Worm (Caenorhabditis elegans): ENCODE results near the gene pde-2.

DNA sequence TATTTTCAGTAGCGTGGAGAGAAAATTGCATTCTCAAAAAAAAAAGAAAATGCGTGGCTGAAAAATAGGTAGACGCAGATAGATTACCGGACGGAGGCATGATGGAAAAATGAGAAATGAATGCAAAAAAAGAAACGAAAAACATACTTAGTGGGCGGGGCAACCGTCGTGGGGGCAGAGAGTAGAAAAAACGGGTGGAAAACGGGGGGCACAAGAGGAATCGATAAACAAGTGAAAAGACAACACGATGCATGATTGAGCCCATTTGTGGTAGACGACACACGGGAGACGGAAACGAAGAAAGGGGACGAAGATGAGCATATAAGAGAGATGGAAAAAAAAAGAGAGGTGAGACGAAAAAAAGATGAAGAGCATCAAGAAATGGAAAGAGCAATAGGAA is 6.8 kb upstream of the pde-2 start:
- TF ChIP-seq fkh-4 (tag; optimal IDR thresholded peaks at IDR 0.05; ENCODE audit: borderline replicate concordance) = no peak
- no peak for TF ChIP-seq nhr-90 (tag; optimal IDR thresholded peaks at IDR 0.05; ENCODE audit: poor library complexity)
- TF ChIP-seq pag-3 (tag; optimal IDR thresholded peaks at IDR 0.05; ENCODE audit: borderline replicate concordance, insufficient read depth) = no peak
- no peak for TF ChIP-seq nhr-76 (tag; optimal IDR thresholded peaks at IDR 0.05)
- TF ChIP-seq fos-1 (tag; optimal IDR thresholded peaks at IDR 0.05) = no peak
- TF ChIP-seq ztf-4 (tag; optimal IDR thresholded peaks at IDR 0.05) = no peak
- no peak for TF ChIP-seq snpc-4 (tag; optimal IDR thresholded peaks at IDR 0.05)
- TF ChIP-seq blmp-1 (tag; optimal IDR thresholded peaks at IDR 0.05) = no peak
- no peak for TF ChIP-seq ama-1 (optimal IDR thresholded peaks at IDR 0.05)

Data from whole organism, L1 larva.